Worm (Caenorhabditis elegans) whole organism, L2 larva: ENCODE measurements around the gene C17E7.9.

Source experiments
- C34F6.9 ChIP-seq: fragments of 150-350 bp; optimal IDR thresholded peaks from 2 replicates; lab custom pipeline; 2014; ENCODE audit warnings: missing biosample characterization, missing genetic modification characterization
- F13H6.1 ChIP-seq: sonication (generic microtip); optimal IDR thresholded peaks from 2 replicates; lab custom pipeline; 2016; ENCODE audit warnings: missing genetic modification characterization, missing compliant biosample characterization
- R02D3.7 ChIP-seq: fragments of 150-350 bp; optimal IDR thresholded peaks from 2 replicates; lab custom pipeline; 2014; ENCODE audit warnings: missing biosample characterization, missing genetic modification characterization
- Y55F3AM.14 ChIP-seq: fragments of 200-800 bp; sonication (Bioruptor generic); optimal IDR thresholded peaks from 2 replicates; lab custom pipeline; 2018; ENCODE audit warnings: mild to moderate bottlenecking, missing genetic modification characterization, missing compliant biosample characterization
- aly-2 ChIP-seq: fragments of 150-350 bp; optimal IDR thresholded peaks from 2 replicates; lab custom pipeline; 2014; ENCODE audit warnings: missing biosample characterization, missing genetic modification characterization
- ama-1 ChIP-seq: fragments of 150-350 bp; optimal IDR thresholded peaks from 2 replicates; lab custom pipeline; 2018; ENCODE audit warnings: inconsistent platforms
- ceh-82 ChIP-seq: fragments of 150-350 bp; optimal IDR thresholded peaks from 2 replicates; lab custom pipeline; 2014; ENCODE audit warnings: missing biosample characterization, missing genetic modification characterization
- crh-2 ChIP-seq: sonication (generic microtip); optimal IDR thresholded peaks from 2 replicates; lab custom pipeline; 2017; ENCODE audit warnings: missing biosample characterization, missing genetic modification characterization
- dmd-4 ChIP-seq: sonication (generic microtip); optimal IDR thresholded peaks from 2 replicates; lab custom pipeline; 2017; ENCODE audit warnings: missing biosample characterization, missing genetic modification characterization
- egl-27 ChIP-seq: sonication (generic microtip); optimal IDR thresholded peaks from 3 replicates; lab custom pipeline; 2017; ENCODE audit warnings: missing biosample characterization, missing genetic modification reagents, missing genetic modification characterization
- elt-1 ChIP-seq: fragments of 150-350 bp; optimal IDR thresholded peaks from 2 replicates; lab custom pipeline; 2014; ENCODE audit warnings: missing biosample characterization, missing genetic modification characterization
- elt-3 ChIP-seq: sonication (generic microtip); optimal IDR thresholded peaks from 2 replicates; lab custom pipeline; 2017; ENCODE audit warnings: missing biosample characterization, missing genetic modification characterization
- gmeb-1 ChIP-seq: fragments of 150-350 bp; optimal IDR thresholded peaks from 2 replicates; lab custom pipeline; 2014; ENCODE audit warnings: missing biosample characterization, missing genetic modification characterization
- lin-11 ChIP-seq: fragments of 150-350 bp; sonication (generic microtip); optimal IDR thresholded peaks from 2 replicates; lab custom pipeline; 2014; ENCODE audit warnings: missing biosample characterization, missing genetic modification characterization, inconsistent platforms, mixed read lengths
- lin-13 ChIP-seq: fragments of 150-350 bp; optimal IDR thresholded peaks from 2 replicates; lab custom pipeline; 2014; ENCODE audit warnings: missing biosample characterization, missing genetic modification reagents, missing genetic modification characterization
- lsy-2 ChIP-seq, 2 experiments: fragments of 150-350 bp in 1 of 2; sonication (generic microtip) in 1 of 2; optimal IDR thresholded peaks; 2 replicates each; lab custom pipeline; 2014 to 2017; ENCODE audit warnings: missing biosample characterization in 2 of 2, missing genetic modification characterization in 2 of 2
- mab-5 ChIP-seq: fragments of 150-350 bp; optimal IDR thresholded peaks from 2 replicates; lab custom pipeline; 2014; ENCODE audit warnings: missing biosample characterization, missing genetic modification characterization
- mdl-1 ChIP-seq, 2 experiments: fragments of 150-350 bp in 1 of 2; sonication (generic microtip) in 1 of 2; optimal IDR thresholded peaks; 2 replicates each; lab custom pipeline; 2017; ENCODE audit warnings: missing biosample characterization in 2 of 2, missing genetic modification characterization in 2 of 2
- nhr-11 ChIP-seq: fragments of 150-350 bp; optimal IDR thresholded peaks from 2 replicates; lab custom pipeline; 2014; ENCODE audit warnings: missing biosample characterization, missing genetic modification characterization
- nhr-21 ChIP-seq: fragments of 150-350 bp; optimal IDR thresholded peaks from 2 replicates; lab custom pipeline; 2014; ENCODE audit warnings: missing biosample characterization, missing genetic modification characterization
- nhr-23 ChIP-seq: fragments of 150-350 bp; optimal IDR thresholded peaks from 2 replicates; lab custom pipeline; 2014; ENCODE audit warnings: missing biosample characterization, missing genetic modification reagents, missing genetic modification characterization
- nhr-237 ChIP-seq: fragments of 150-350 bp; optimal IDR thresholded peaks from 2 replicates; lab custom pipeline; 2014; ENCODE audit warnings: missing biosample characterization, missing genetic modification characterization
- nhr-25 ChIP-seq: fragments of 150-350 bp; sonication (generic microtip); optimal IDR thresholded peaks from 3 replicates; lab custom pipeline; 2014; ENCODE audit warnings: missing biosample characterization, missing genetic modification characterization
- peb-1 ChIP-seq: fragments of 150-350 bp; optimal IDR thresholded peaks from 2 replicates; lab custom pipeline; 2014; ENCODE audit warnings: missing biosample characterization, missing genetic modification characterization
- sma-3 ChIP-seq: sonication (generic microtip); optimal IDR thresholded peaks from 2 replicates; lab custom pipeline; 2016; ENCODE audit warnings: missing genetic modification reagents, missing genetic modification characterization, missing compliant biosample characterization
- sma-9 ChIP-seq, 2 experiments: fragments of 150-350 bp in 1 of 2; sonication (generic microtip) in 1 of 2; optimal IDR thresholded peaks; 2 replicates each; lab custom pipeline; 2014 to 2016; ENCODE audit warnings: missing genetic modification characterization in 2 of 2, mild to moderate bottlenecking in 1 of 2, missing biosample characterization in 1 of 2, missing compliant biosample characterization in 1 of 2, missing genetic modification reagents in 1 of 2, moderate library complexity in 1 of 2
- snpc-4 ChIP-seq: fragments of 150-350 bp; optimal IDR thresholded peaks from 2 replicates; lab custom pipeline; 2014; ENCODE audit warnings: missing biosample characterization, missing genetic modification characterization
- unc-55 ChIP-seq: fragments of 150-350 bp; sonication (generic microtip); optimal IDR thresholded peaks from 3 replicates; lab custom pipeline; 2014; ENCODE audit warnings: missing biosample characterization, missing genetic modification reagents, missing genetic modification characterization
- unc-62 ChIP-seq: fragments of 150-350 bp; optimal IDR thresholded peaks from 2 replicates; lab custom pipeline; 2014; ENCODE audit warnings: missing biosample characterization, missing genetic modification reagents, missing genetic modification characterization
- ztf-11 ChIP-seq: sonication (generic microtip); optimal IDR thresholded peaks from 2 replicates; lab custom pipeline; 2017; ENCODE audit warnings: missing biosample characterization, missing genetic modification characterization
- ztf-4 ChIP-seq: fragments of 150-350 bp; optimal IDR thresholded peaks from 2 replicates; lab custom pipeline; 2014; ENCODE audit warnings: missing biosample characterization, missing genetic modification characterization

C17E7.9 gene

ce11 chrV:3868905-3869304, 21.8 kb downstream of the C17E7.9 start, which contains the start of gene nhr-157:
Gene nhr-157 (minus strand): TSS chrV:3869005.
- TF ChIP-seq F13H6.1 (tag; lab: Kevin White, UChicago): no peak
- no peak for TF ChIP-seq snpc-4
- no peak for TF ChIP-seq mab-5 (tag; lab: Kevin White, UChicago)
- no peak for TF ChIP-seq ztf-11 (tag; lab: Kevin White, UChicago)
- no peak for TF ChIP-seq egl-27 (tag; lab: Kevin White, UChicago)
- TF ChIP-seq elt-1 (tag; lab: Kevin White, UChicago): no peak
- TF ChIP-seq nhr-21 (tag; lab: Kevin White, UChicago): no peak
- no peak for TF ChIP-seq nhr-25
- TF ChIP-seq unc-62 (GFP tag; lab: Kevin White, UChicago): no peak
- TF ChIP-seq peb-1 (tag; lab: Kevin White, UChicago): no peak

- peak; percentile 38 for TF ChIP-seq elt-1 (tag; lab: Kevin White, UChicago)
- TF ChIP-seq unc-62 (GFP tag; lab: Kevin White, UChicago): no peak
Observed at ce11 chrV:3865273-3865672, 25.4 kb downstream of the C17E7.9 start.

- TF ChIP-seq aly-2 (tag; lab: Kevin White, UChicago): no peak
Observed at ce11 chrV:3862851-3863250, 27.8 kb downstream of the C17E7.9 start, which contains the start of gene nhr-187. Gene nhr-187 (minus strand): TSS chrV:3862951.

ce11 chrV:3860123-3860522, 30.5 kb downstream of the C17E7.9 start, which contains the start of gene nhr-189:
Gene nhr-189 (minus strand): TSS chrV:3860243.
- TF ChIP-seq nhr-25 (no peak), gmeb-1 (tag; lab: Kevin White, UChicago) (no peak), C34F6.9 (tag; lab: Kevin White, UChicago) (no peak), Y55F3AM.14 (no peak), ama-1 (lab: Kevin White, UChicago) (no peak), R02D3.7 (tag; lab: Kevin White, UChicago) (no peak), nhr-11 (tag; lab: Kevin White, UChicago) (no peak), nhr-237 (tag; lab: Kevin White, UChicago) (no peak), ztf-4 (no peak)
- TF ChIP-seq, all 48 proteins: peak for 0

- TF ChIP-seq unc-55 (no peak), egl-27 (tag; lab: Kevin White, UChicago) (no peak), dmd-4 (tag; lab: Kevin White, UChicago) (no peak), ceh-82 (no peak), sma-3 (GFP tag; lab: Kevin White, UChicago) (no peak), crh-2 (tag; lab: Kevin White, UChicago) (no peak)
Observed at ce11 chrV:3857778-3858177, 32.9 kb downstream of the C17E7.9 start, which contains the start of gene nhr-188. Gene nhr-188 (minus strand): TSS chrV:3857861.

- TF ChIP-seq sma-9 (GFP tag; optimal IDR thresholded peaks at IDR 0.05; lab: Kevin White, UChicago) (peak; percentile 66), sma-9 (tag; optimal IDR thresholded peaks at IDR 0.05; lab: Kevin White, UChicago) (no peak), nhr-21 (tag; lab: Kevin White, UChicago) (peak; percentile 65), F13H6.1 (tag; lab: Kevin White, UChicago) (no peak)
Observed at ce11 chrV:3855916-3856315, 34.7 kb downstream of the C17E7.9 start.

ce11 chrV:3854847-3855246, 35.8 kb downstream of the C17E7.9 start, which contains the start of gene nhr-186:
Gene nhr-186 (minus strand): TSS chrV:3854947.
- TF ChIP-seq lsy-2 (tag; optimal IDR thresholded peaks at IDR 0.05; lab: Kevin White, UChicago): no peak
- no peak for TF ChIP-seq mab-5 (tag; lab: Kevin White, UChicago)
- no peak for TF ChIP-seq nhr-11 (tag; lab: Kevin White, UChicago)
- no peak for TF ChIP-seq elt-3 (tag; lab: Kevin White, UChicago)
- TF ChIP-seq sma-3 (GFP tag; lab: Kevin White, UChicago): no peak
- no peak for TF ChIP-seq lin-13 (GFP tag; lab: Kevin White, UChicago)
- TF ChIP-seq nhr-23: no peak
- no peak for TF ChIP-seq crh-2 (tag; lab: Kevin White, UChicago)
- TF ChIP-seq sma-9 (GFP tag; optimal IDR thresholded peaks at IDR 0.05; lab: Kevin White, UChicago): no peak
- no peak for TF ChIP-seq sma-9 (tag; optimal IDR thresholded peaks at IDR 0.05; lab: Kevin White, UChicago)
- no peak for TF ChIP-seq lin-11
- TF ChIP-seq nhr-21 (tag; lab: Kevin White, UChicago): no peak
- TF ChIP-seq mdl-1 (tag; optimal IDR thresholded peaks at IDR 0.05; lab: Kevin White, UChicago): no peak
